Worm (Caenorhabditis elegans) whole organism, L1 larva: ENCODE measurements around the gene emb-5.

ENCODE experiments used
- ceh-8 ChIP-seq: fragments of 200-800 bp; sonication (Bioruptor generic); optimal IDR thresholded peaks from 2 replicates; lab custom pipeline; 2018; ENCODE audit warnings: mild to moderate bottlenecking, missing genetic modification characterization, moderate library complexity, missing compliant biosample characterization
- ceh-88 ChIP-seq: fragments of 200-800 bp; sonication (Bioruptor generic); IDR thresholded peaks from 2 replicates; pipeline ENCODE4 v1.3.6; 2022; ENCODE audit warnings: missing genetic modification characterization, missing compliant biosample characterization
- lin-14 ChIP-seq: fragments of 200-800 bp; sonication (Bioruptor generic); optimal IDR thresholded peaks from 2 replicates; lab custom pipeline; 2018; ENCODE audit warnings: mild to moderate bottlenecking, missing genetic modification characterization, moderate library complexity, missing compliant biosample characterization
- nhr-12 ChIP-seq: sonication (generic microtip); optimal IDR thresholded peaks from 2 replicates; lab custom pipeline; 2017; ENCODE audit warnings: missing biosample characterization, missing genetic modification characterization
- pag-3 ChIP-seq: sonication (generic microtip); optimal IDR thresholded peaks from 2 replicates; lab custom pipeline; 2017; ENCODE audit warnings: missing genetic modification characterization, mild to moderate bottlenecking, missing compliant biosample characterization, antibody characterized with exemption, borderline replicate concordance; ENCODE audit not compliant: insufficient read depth
- swsn-7 ChIP-seq: sonication (generic microtip); optimal IDR thresholded peaks from 2 replicates; lab custom pipeline; 2016; ENCODE audit warnings: missing genetic modification characterization, missing compliant biosample characterization

Gene emb-5

ce11 chrIII:4666753-4667400, 53.6 kb downstream of the emb-5 start (continued):
- TF ChIP-seq ceh-8 (GFP tag; lab: Kevin White, UChicago) (no peak), pag-3 (tag; lab: Kevin White, UChicago) (no peak), nhr-12 (tag; lab: Kevin White, UChicago) (no peak), swsn-7 (tag; lab: Kevin White, UChicago) (peak; percentile 46), ceh-88 (no peak), lin-14 (GFP tag; lab: Kevin White, UChicago) (peak; percentile 94)
- TF ChIP-seq, all 84 proteins: peak for 27
